Fruit fly (Drosophila melanogaster): ENCODE measurements around the gene CG34408.

The CG34408 gene

dm6 chrX:10232497-10232896, 12.6 kb downstream of the CG34408 start (continued):
- TF ChIP-seq CG6808 (GFP tag; optimal IDR thresholded peaks at IDR 0.05) (no peak), salr (GFP tag; optimal IDR thresholded peaks at IDR 0.05) (no peak), Lpt (GFP tag; optimal IDR thresholded peaks at IDR 0.05) (peak; percentile 17), CG11762 (GFP tag; optimal IDR thresholded peaks at IDR 0.05; ENCODE audit: insufficient read depth) (no peak), Eip93F (GFP tag; optimal IDR thresholded peaks at IDR 0.05) (no peak), CG31627 (GFP tag; optimal IDR thresholded peaks at IDR 0.05) (no peak), Hr38 (GFP tag; optimal IDR thresholded peaks at IDR 0.05) (no peak), CG3032 (tag; optimal IDR thresholded peaks at IDR 0.05) (no peak), fkh (GFP tag; optimal IDR thresholded peaks at IDR 0.05) (no peak), Eip78C (GFP tag) (peak; percentile 51), CG15336 (GFP tag; IDR thresholded peaks at IDR 0.05) (peak; percentile 70), Sox15 (GFP tag; optimal IDR thresholded peaks at IDR 0.05) (no peak), CG6163 (GFP tag; IDR thresholded peaks at IDR 0.05) (no peak), CG9139 (GFP tag; optimal IDR thresholded peaks at IDR 0.05) (no peak), CG11902 (GFP tag; optimal IDR thresholded peaks at IDR 0.05) (no peak), CG6792 (GFP tag; optimal IDR thresholded peaks at IDR 0.05) (no peak)

- TF ChIP-seq acj6 (GFP tag; optimal IDR thresholded peaks at IDR 0.05) (peak; percentile 2), esn (GFP tag; optimal IDR thresholded peaks at IDR 0.05) (no peak), Ets96B (tag; optimal IDR thresholded peaks at IDR 0.05) (peak; percentile 21), Gug (GFP tag; IDR thresholded peaks at IDR 0.05) (no peak), net (GFP tag; optimal IDR thresholded peaks at IDR 0.05) (no peak), CG6276 (GFP tag; optimal IDR thresholded peaks at IDR 0.05) (no peak), CG32006 (GFP tag; optimal IDR thresholded peaks at IDR 0.05) (peak; percentile 14), svp (GFP tag) (peak; percentile 66), eg (GFP tag; IDR thresholded peaks at IDR 0.05) (no peak), Sox14 (GFP tag; optimal IDR thresholded peaks at IDR 0.05) (peak; percentile 8), CG8119 (GFP tag; IDR thresholded peaks at IDR 0.05) (0 out of 3 replicates have a peak, but pooled peaks have one; percentile 20), Ets21C (GFP tag; optimal IDR thresholded peaks at IDR 0.05) (no peak), CG15336 (GFP tag; IDR thresholded peaks at IDR 0.05) (0 out of 2 replicates have a peak, but pooled peaks have one; percentile 25), OdsH (GFP tag; optimal IDR thresholded peaks at IDR 0.05) (peak; percentile 21), pdm3 (GFP tag; optimal IDR thresholded peaks at IDR 0.05) (peak; percentile 2), Met (GFP tag; optimal IDR thresholded peaks at IDR 0.05) (no peak), CG31627 (GFP tag; optimal IDR thresholded peaks at IDR 0.05) (no peak), CG4318 (GFP tag; optimal IDR thresholded peaks at IDR 0.05) (no peak), Eip78C (GFP tag) (peak; percentile 59), CG1621 (tag; optimal IDR thresholded peaks at IDR 0.05) (no peak), achi (GFP tag; optimal IDR thresholded peaks at IDR 0.05) (peak; percentile 4)
Measured at dm6 chrX:10233065-10233464, 13.2 kb downstream of the CG34408 start, which contains the start of gene CG2961. Gene CG2961, minus strand, starts transcription at chrX:10233080.

- TF ChIP-seq CG6854 (GFP tag; optimal IDR thresholded peaks at IDR 0.05) (no peak), Eip75B (GFP tag; optimal IDR thresholded peaks at IDR 0.05) (no peak), svp (GFP tag) (peak; percentile 55)
Measured at dm6 chrX:10234024-10234520, 14.2 kb downstream of the CG34408 start.

DNA sequence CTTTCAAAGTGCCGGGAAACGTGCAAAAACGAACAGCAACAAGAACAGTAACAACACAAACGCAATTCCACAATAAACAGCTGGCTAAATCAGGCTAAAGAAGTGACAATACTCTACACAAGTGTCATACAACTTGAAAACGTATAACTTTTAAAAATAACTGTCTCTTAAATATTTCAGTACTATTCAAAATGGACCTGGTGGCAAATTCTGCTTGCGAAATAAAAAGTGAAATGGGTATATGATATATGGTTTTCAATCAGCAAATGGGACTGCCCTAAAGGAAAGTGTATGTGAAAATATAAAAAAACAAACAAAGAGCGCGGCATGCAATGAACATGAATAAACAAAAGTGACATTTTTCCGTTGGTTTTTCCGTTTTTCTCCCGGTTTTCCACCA, 22.0 kb downstream of the CG34408 start:
- TF ChIP-seq Hr39 (GFP tag; optimal IDR thresholded peaks at IDR 0.05) (peak; percentile 54), CG3919 (GFP tag; optimal IDR thresholded peaks at IDR 0.05) (peak; percentile 2), CG10631 (GFP tag; optimal IDR thresholded peaks at IDR 0.05) (no peak), CG11902 (GFP tag; optimal IDR thresholded peaks at IDR 0.05) (no peak), Sox14 (GFP tag; optimal IDR thresholded peaks at IDR 0.05) (peak; percentile 41), dsx (GFP tag; optimal IDR thresholded peaks at IDR 0.05; ENCODE audit: poor library complexity, severe bottlenecking) (no peak), pdm3 (GFP tag; optimal IDR thresholded peaks at IDR 0.05) (peak; percentile 32), Sox102F (GFP tag; optimal IDR thresholded peaks at IDR 0.05) (peak; percentile 41), CG34406 (GFP tag; optimal IDR thresholded peaks at IDR 0.05) (peak; percentile 24), Ets21C (GFP tag; optimal IDR thresholded peaks at IDR 0.05) (no peak), OdsH (GFP tag; optimal IDR thresholded peaks at IDR 0.05) (peak; percentile 6), acj6 (GFP tag; optimal IDR thresholded peaks at IDR 0.05) (peak; percentile 19), CG6854 (GFP tag; optimal IDR thresholded peaks at IDR 0.05) (no peak), svp (GFP tag) (peak; percentile 78), Hr4 (GFP tag; optimal IDR thresholded peaks at IDR 0.05) (peak; percentile 27), CG32006 (GFP tag; optimal IDR thresholded peaks at IDR 0.05) (peak; percentile 13), Eip93F (GFP tag; optimal IDR thresholded peaks at IDR 0.05) (no peak), Ets96B (tag; optimal IDR thresholded peaks at IDR 0.05) (no peak), topi (GFP tag; optimal IDR thresholded peaks at IDR 0.05) (peak; percentile 36), net (GFP tag; optimal IDR thresholded peaks at IDR 0.05) (no peak), Met (GFP tag; optimal IDR thresholded peaks at IDR 0.05) (peak; percentile 38), CG6163 (GFP tag; IDR thresholded peaks at IDR 0.05) (no peak), Smox (GFP tag; optimal IDR thresholded peaks at IDR 0.05) (peak; percentile 1), CG15336 (GFP tag; IDR thresholded peaks at IDR 0.05) (no peak)

All from whole organism, prepupa.